Worm (Caenorhabditis elegans): ENCODE data around the gene srz-72.

ce11 chrIV:16329159-16329558, 30.2 kb downstream of the srz-72 start, which contains the start of gene srz-74:
- TF ChIP-seq unc-130 (GFP tag; optimal IDR thresholded peaks at IDR 0.05), result no peak
- no peak for TF ChIP-seq lin-54 (GFP tag; optimal IDR thresholded peaks at IDR 0.05)
- TF ChIP-seq ama-1 (optimal IDR thresholded peaks at IDR 0.05), result no peak
- no peak for TF ChIP-seq ama-1 (GFP tag; optimal IDR thresholded peaks at IDR 0.05)
- no peak for TF ChIP-seq T26A5.8 (tag; optimal IDR thresholded peaks at IDR 0.05)
- no peak for TF ChIP-seq lsy-27 (tag; optimal IDR thresholded peaks at IDR 0.05; ENCODE audit: borderline replicate concordance, insufficient read depth)
- no peak for TF ChIP-seq K12H6.12 (tag; optimal IDR thresholded peaks at IDR 0.05)
- no peak for TF ChIP-seq ztf-26 (tag; optimal IDR thresholded peaks at IDR 0.05)
- no peak for TF ChIP-seq madf-6 (GFP tag; IDR thresholded peaks at IDR 0.05)
- TF ChIP-seq lin-35 (GFP tag; optimal IDR thresholded peaks at IDR 0.05), result no peak
- TF ChIP-seq hlh-26 (GFP tag; conservative IDR thresholded peaks at IDR 0.05), result no peak
- TF ChIP-seq mxl-1 (tag; optimal IDR thresholded peaks at IDR 0.05), result no peak
- no peak for TF ChIP-seq ztf-18 (tag; optimal IDR thresholded peaks at IDR 0.05)

All from whole organism, young adult.